Worm (Caenorhabditis elegans) whole organism, young adult: ENCODE results near the gene T04B2.8.

Experiments
- egl-44 ChIP-seq: fragments of 200-800 bp; sonication (Bioruptor generic); IDR thresholded peaks from 2 replicates; pipeline ENCODE4 v1.3.6; 2022; ENCODE audit warnings: missing genetic modification reagents, missing genetic modification characterization, missing compliant biosample characterization
- mel-28 ChIP-seq: sonication (generic microtip); optimal IDR thresholded peaks from 2 replicates; lab custom pipeline; 2016; ENCODE audit warnings: borderline replicate concordance, mild to moderate bottlenecking, missing genetic modification characterization, missing compliant biosample characterization
- pbrm-1 ChIP-seq: fragments of 200-800 bp; sonication (Bioruptor generic); IDR thresholded peaks from 2 replicates; pipeline ENCODE4 v1.3.6; 2022; ENCODE audit warnings: missing genetic modification reagents, missing genetic modification characterization, missing compliant biosample characterization
- repo-1 ChIP-seq: sonication (generic microtip); optimal IDR thresholded peaks from 2 replicates; lab custom pipeline; 2017; ENCODE audit warnings: mild to moderate bottlenecking, missing genetic modification characterization, missing compliant biosample characterization
- sdz-38 ChIP-seq: sonication (generic microtip); optimal IDR thresholded peaks from 2 replicates; lab custom pipeline; 2016; ENCODE audit warnings: missing genotype, missing genetic modification characterization, missing compliant biosample characterization
- tbp1 ChIP-seq: fragments of 200-800 bp; sonication (Bioruptor generic); optimal IDR thresholded peaks from 2 replicates; lab custom pipeline; 2018; ENCODE audit warnings: mild to moderate bottlenecking, missing genetic modification characterization, missing compliant biosample characterization
- unc-130 ChIP-seq: sonication (generic microtip); optimal IDR thresholded peaks from 2 replicates; lab custom pipeline; 2016; ENCODE audit warnings: missing genetic modification reagents, missing genetic modification characterization, missing compliant biosample characterization
- zfh-2 ChIP-seq: fragments of 200-800 bp; sonication (Bioruptor generic); conservative IDR thresholded peaks from 2 replicates; pipeline ENCODE4 v1.3.6; 2022; ENCODE audit warnings: missing genetic modification reagents, missing genetic modification characterization, missing compliant biosample characterization
- ztf-22 ChIP-seq: fragments of 200-800 bp; sonication (Bioruptor generic); optimal IDR thresholded peaks from 2 replicates; lab custom pipeline; 2018; ENCODE audit warnings: mild to moderate bottlenecking, missing genetic modification characterization, moderate library complexity, missing compliant biosample characterization
- ztf-25 ChIP-seq: fragments of 200-800 bp; sonication (Bioruptor generic); IDR thresholded peaks from 2 replicates; pipeline ENCODE4 v1.3.6; 2022; ENCODE audit warnings: missing genetic modification reagents, missing genetic modification characterization, missing compliant biosample characterization

Gene T04B2.8

ce11 chrIV:10001748-10002147 is 49.2 kb downstream of the T04B2.8 start, which contains the start of gene C47E12.3:
Gene C47E12.3, minus strand, starts transcription at chrIV:10001848.
- TF ChIP-seq ztf-22 (GFP tag; lab: Kevin White, UChicago) (no peak), ztf-25 (no peak), tbp1 (GFP tag; lab: Kevin White, UChicago) (no peak), mel-28 (no peak), zfh-2 (GFP tag; lab: Robert Waterston, UW) (no peak), egl-44 (GFP tag; lab: Robert Waterston, UW) (no peak), sdz-38 (tag; lab: Kevin White, UChicago) (no peak), pbrm-1 (GFP tag; lab: Robert Waterston, UW) (no peak), unc-130 (no peak), repo-1 (tag; lab: Kevin White, UChicago) (no peak)
